Worm (Caenorhabditis elegans): Measurements from ENCODE around the gene F58G6.3.

DNA sequence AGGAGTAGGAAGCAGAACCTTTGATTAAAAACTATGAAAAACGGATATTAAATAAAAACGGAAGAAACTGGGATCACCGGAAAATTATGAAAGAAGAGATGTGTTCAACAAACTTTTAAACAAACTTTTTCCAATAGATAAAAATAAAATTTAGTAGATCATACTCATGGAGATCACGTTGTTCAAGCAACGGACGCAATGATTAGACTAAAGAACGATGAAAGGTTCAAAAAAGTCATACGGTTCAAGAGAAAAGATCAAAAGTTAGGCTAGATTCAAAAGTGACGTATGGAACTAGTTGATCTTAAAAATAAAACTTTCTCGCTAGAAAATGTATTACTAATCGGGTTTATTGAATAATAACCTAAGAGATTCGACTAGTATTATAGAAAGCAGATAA, 21.2 kb upstream of the F58G6.3 start:
- TF ChIP-seq sea-1 (GFP tag; conservative IDR thresholded peaks at IDR 0.05) = no peak
- TF ChIP-seq ama-1 (optimal IDR thresholded peaks at IDR 0.05) = no peak
- TF ChIP-seq ceh-13 (GFP tag; optimal IDR thresholded peaks at IDR 0.05) = no peak
- TF ChIP-seq tra-4 (tag; optimal IDR thresholded peaks at IDR 0.05) = no peak
- TF ChIP-seq pes-1 (GFP tag; IDR thresholded peaks at IDR 0.05) = no peak
- TF ChIP-seq hmg-4 (GFP tag; optimal IDR thresholded peaks at IDR 0.05) = no peak

Measured in whole organism, early embryonic.